Fruit fly (Drosophila melanogaster): Measurements from ENCODE around the gene se.
A peak's percentile ranks its signal among the peaks of the same experiment; 100 is the strongest.

DNA sequence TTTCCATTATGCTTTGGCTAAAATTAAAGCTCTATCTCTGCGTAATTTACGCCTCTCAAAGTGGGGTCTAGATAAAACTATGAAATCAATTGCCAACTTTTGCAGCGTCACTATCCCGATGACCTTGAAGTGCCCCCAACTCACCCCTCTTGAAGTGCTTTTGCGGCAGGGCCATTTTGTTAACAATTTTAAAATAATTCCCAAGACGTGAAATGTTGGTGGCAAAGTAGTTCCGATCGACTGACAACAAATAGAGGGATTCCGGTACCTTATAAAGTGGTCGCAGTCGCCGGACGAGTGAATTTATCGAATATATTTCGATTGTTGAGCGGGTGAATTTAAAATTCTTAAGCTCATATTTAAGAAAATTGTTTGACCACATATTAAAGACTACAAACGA lies 2.9 kb downstream of the se start, which contains the start of gene GstO2:
- TF ChIP-seq bab1 (GFP tag; optimal IDR thresholded peaks at IDR 0.05), result peak; percentile 73
- TF ChIP-seq CG7101 (tag; optimal IDR thresholded peaks at IDR 0.05), result peak; percentile 3
- no peak for TF ChIP-seq Clk (GFP tag; optimal IDR thresholded peaks at IDR 0.05)
- TF ChIP-seq ovo (GFP tag; optimal IDR thresholded peaks at IDR 0.05), result no peak
- TF ChIP-seq kay (GFP tag; ENCODE audit: borderline replicate concordance), result no peak
- TF ChIP-seq toe (GFP tag; optimal IDR thresholded peaks at IDR 0.05), result no peak

All from whole organism, adult.